Worm (Caenorhabditis elegans) whole organism, L3 larva: ENCODE results near the gene srw-34.

Source experiments
- elt-1 ChIP-seq: fragments of 150-350 bp; optimal IDR thresholded peaks from 2 replicates; lab custom pipeline; 2014; ENCODE audit warnings: missing biosample characterization, missing genetic modification characterization
- nhr-11 ChIP-seq: fragments of 150-350 bp; optimal IDR thresholded peaks from 2 replicates; lab custom pipeline; 2014; ENCODE audit warnings: missing biosample characterization, missing genetic modification characterization
- ztf-4 ChIP-seq: fragments of 150-350 bp; optimal IDR thresholded peaks from 2 replicates; lab custom pipeline; 2014; ENCODE audit warnings: missing biosample characterization, missing genetic modification characterization

DNA sequence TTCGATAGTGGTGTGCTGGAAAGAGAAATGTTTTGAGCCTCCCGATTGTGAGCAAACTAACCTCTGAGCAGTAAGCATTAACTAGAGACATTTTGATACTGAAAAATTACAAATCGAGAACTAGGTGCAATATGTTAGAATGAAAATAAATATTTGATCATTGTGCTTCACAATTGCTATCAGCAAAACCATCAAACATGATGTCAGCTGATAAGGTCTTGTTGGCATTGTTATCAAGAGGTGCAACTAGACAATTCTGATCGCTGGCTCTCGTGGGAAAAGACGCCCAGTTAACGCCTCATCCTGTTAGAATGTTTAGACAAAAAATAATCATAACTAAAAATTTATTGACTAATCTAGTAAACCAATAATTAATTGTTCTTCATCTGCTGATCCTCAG lies 27.8 kb downstream of the srw-34 start, which contains the start of gene comt-2:
- TF ChIP-seq ztf-4 (tag; lab: Kevin White, UChicago) (no peak), nhr-11 (tag; lab: Kevin White, UChicago) (no peak), elt-1 (tag; lab: Kevin White, UChicago) (no peak)
